Worm (Caenorhabditis elegans): ENCODE data around the gene C33D3.4.

Gene C33D3.4

DNA sequence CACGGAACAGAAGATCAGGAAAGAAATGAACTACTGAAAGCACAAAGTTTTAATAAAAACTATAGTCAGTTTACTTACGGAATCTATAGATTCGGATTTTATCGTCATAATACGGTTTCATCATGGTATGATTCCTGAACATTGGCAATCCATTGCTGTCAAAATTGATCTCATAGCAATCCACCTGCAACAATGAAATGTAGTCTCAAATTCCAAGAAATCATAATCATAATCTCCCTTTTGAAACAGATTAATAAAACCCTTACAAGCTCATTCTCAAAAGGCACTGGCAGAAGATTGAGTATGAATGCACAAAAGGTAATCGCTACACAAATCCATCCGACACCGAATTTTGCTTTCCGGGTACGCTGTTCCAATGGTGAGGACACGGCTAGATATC lies 26.5 kb upstream of the C33D3.4 start:
- TF ChIP-seq skn-1 (tag; optimal IDR thresholded peaks at IDR 0.05), result no peak
- TF ChIP-seq nhr-12 (tag; optimal IDR thresholded peaks at IDR 0.05), result no peak
- no peak for TF ChIP-seq fkh-2 (tag; optimal IDR thresholded peaks at IDR 0.05)
- no peak for TF ChIP-seq nfya-1 (tag; optimal IDR thresholded peaks at IDR 0.05; ENCODE audit: insufficient read depth)
- TF ChIP-seq zag-1 (tag; optimal IDR thresholded peaks at IDR 0.05), result no peak
- TF ChIP-seq fkh-10 (GFP tag; optimal IDR thresholded peaks at IDR 0.05), result no peak
- TF ChIP-seq R02D3.7 (tag; optimal IDR thresholded peaks at IDR 0.05), result no peak
- no peak for TF ChIP-seq eor-1 (tag; optimal IDR thresholded peaks at IDR 0.05)
- TF ChIP-seq nhr-28 (tag; optimal IDR thresholded peaks at IDR 0.05), result no peak
- TF ChIP-seq lin-15B (tag; optimal IDR thresholded peaks at IDR 0.05), result no peak
- TF ChIP-seq ztf-4 (tag; optimal IDR thresholded peaks at IDR 0.05), result no peak
- TF ChIP-seq lin-39 (tag; optimal IDR thresholded peaks at IDR 0.05), result no peak
- TF ChIP-seq mml-1 (tag; optimal IDR thresholded peaks at IDR 0.05), result no peak
- no peak for TF ChIP-seq egl-5 (tag; optimal IDR thresholded peaks at IDR 0.05)
- TF ChIP-seq nhr-77 (tag; optimal IDR thresholded peaks at IDR 0.05), result no peak
- TF ChIP-seq ama-1 (optimal IDR thresholded peaks at IDR 0.05), result no peak
- no peak for TF ChIP-seq unc-62 (GFP tag; optimal IDR thresholded peaks at IDR 0.05)

- TF ChIP-seq egl-5 (tag; optimal IDR thresholded peaks at IDR 0.05) (no peak), ZK546.5 (tag; optimal IDR thresholded peaks at IDR 0.05) (no peak), fkh-10 (GFP tag; optimal IDR thresholded peaks at IDR 0.05) (no peak), aly-2 (tag; optimal IDR thresholded peaks at IDR 0.05) (no peak), nhr-28 (tag; optimal IDR thresholded peaks at IDR 0.05) (no peak), ztf-11 (tag; optimal IDR thresholded peaks at IDR 0.05) (no peak), eor-1 (tag; optimal IDR thresholded peaks at IDR 0.05) (no peak), skn-1 (tag; optimal IDR thresholded peaks at IDR 0.05) (no peak), ceh-9 (tag; optimal IDR thresholded peaks at IDR 0.05) (no peak), hmg-11 (tag; optimal IDR thresholded peaks at IDR 0.05) (no peak), daf-12 (tag; optimal IDR thresholded peaks at IDR 0.05) (no peak), fos-1 (tag; optimal IDR thresholded peaks at IDR 0.05) (no peak), lin-39 (tag; optimal IDR thresholded peaks at IDR 0.05) (no peak), lsy-12 (tag; optimal IDR thresholded peaks at IDR 0.05) (no peak), nhr-237 (tag; optimal IDR thresholded peaks at IDR 0.05) (no peak), ceh-82 (tag; optimal IDR thresholded peaks at IDR 0.05) (no peak), ama-1 (optimal IDR thresholded peaks at IDR 0.05) (no peak)
Observed at ce11 chrX:10463542-10463941, 25.3 kb upstream of the C33D3.4 start, which contains the start of gene C39B10.1. Gene C39B10.1, minus strand, starts transcription at chrX:10463642.

- TF ChIP-seq lsy-12 (tag; optimal IDR thresholded peaks at IDR 0.05) (no peak), pqm-1 (tag; optimal IDR thresholded peaks at IDR 0.05) (peak; percentile 57)
Observed at ce11 chrX:10474998-10475577, 13.8 kb upstream of the C33D3.4 start, which contains the start of gene elt-4. Gene elt-4, plus strand, starts transcription at chrX:10475527.

DNA sequence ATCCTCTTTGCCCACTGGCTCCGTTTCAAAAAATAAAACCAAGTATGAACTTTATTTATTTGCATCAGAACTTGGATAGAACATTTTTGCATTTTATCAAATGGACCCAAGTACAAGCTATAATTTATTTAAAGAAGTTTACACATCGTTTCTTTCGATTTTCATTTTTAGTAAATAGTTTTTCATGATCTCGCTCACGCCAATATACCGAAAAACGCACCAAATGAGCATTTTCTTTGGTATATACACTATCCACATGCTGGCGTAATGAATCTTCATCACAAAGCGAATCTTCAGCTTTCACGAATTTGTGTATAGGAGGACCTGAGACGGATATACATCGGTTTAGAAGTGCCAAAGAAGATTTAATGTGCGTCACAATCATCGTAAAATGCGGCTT lies 12.3 kb upstream of the C33D3.4 start, which contains the start of gene C39B10.7:
Gene C39B10.7 (plus strand): TSS at position 301 of the 400 bp plus-strand sequence.
- TF ChIP-seq fos-1 (tag; optimal IDR thresholded peaks at IDR 0.05) (no peak), lsy-12 (tag; optimal IDR thresholded peaks at IDR 0.05) (no peak), aly-2 (tag; optimal IDR thresholded peaks at IDR 0.05) (no peak), ZK546.5 (tag; optimal IDR thresholded peaks at IDR 0.05) (no peak), nhr-23 (tag; optimal IDR thresholded peaks at IDR 0.05) (no peak), nhr-28 (tag; optimal IDR thresholded peaks at IDR 0.05) (no peak), egl-5 (tag; optimal IDR thresholded peaks at IDR 0.05) (no peak), unc-39 (tag; optimal IDR thresholded peaks at IDR 0.05) (no peak), nhr-12 (tag; optimal IDR thresholded peaks at IDR 0.05) (no peak), snpc-4 (tag; optimal IDR thresholded peaks at IDR 0.05) (no peak), ceh-28 (tag; optimal IDR thresholded peaks at IDR 0.05) (no peak), ceh-9 (tag; optimal IDR thresholded peaks at IDR 0.05) (no peak), nhr-11 (tag; optimal IDR thresholded peaks at IDR 0.05) (no peak), fkh-10 (GFP tag; optimal IDR thresholded peaks at IDR 0.05) (no peak), nhr-43 (tag; optimal IDR thresholded peaks at IDR 0.05; ENCODE audit: poor library complexity, severe bottlenecking) (no peak), pqm-1 (tag; optimal IDR thresholded peaks at IDR 0.05) (no peak)

Data from whole organism, L3 larva.